Worm (Caenorhabditis elegans) whole organism, L1 larva: ENCODE measurements around the gene C16C8.19.

Experiments used
- C04F5.9 ChIP-seq: sonication (generic microtip); optimal IDR thresholded peaks from 2 replicates; lab custom pipeline; 2016; ENCODE audit warnings: missing genetic modification characterization, missing compliant biosample characterization
- C34B4.2 ChIP-seq: sonication (generic microtip); optimal IDR thresholded peaks from 2 replicates; lab custom pipeline; 2017; ENCODE audit warnings: mild to moderate bottlenecking, missing genetic modification characterization, missing compliant biosample characterization
- F16B12.6 ChIP-seq: fragments of 150-350 bp; optimal IDR thresholded peaks from 2 replicates; lab custom pipeline; 2014; ENCODE audit warnings: missing biosample characterization, missing genetic modification characterization
- Y116A8C.19 ChIP-seq: sonication (generic microtip); optimal IDR thresholded peaks from 2 replicates; lab custom pipeline; 2016; ENCODE audit warnings: missing compliant biosample characterization, missing genetic modification characterization, borderline replicate concordance
- aha-1 ChIP-seq: fragments of 150-350 bp; optimal IDR thresholded peaks from 2 replicates; lab custom pipeline; 2014; ENCODE audit warnings: missing biosample characterization, missing genetic modification characterization
- aly-2 ChIP-seq: fragments of 150-350 bp; optimal IDR thresholded peaks from 2 replicates; lab custom pipeline; 2014; ENCODE audit warnings: missing biosample characterization, missing genetic modification characterization
- ama-1 ChIP-seq: fragments of 150-350 bp; optimal IDR thresholded peaks from 2 replicates; lab custom pipeline; 2014
- blmp-1 ChIP-seq: fragments of 150-350 bp; optimal IDR thresholded peaks from 2 replicates; lab custom pipeline; 2014; ENCODE audit warnings: missing biosample characterization, missing genetic modification characterization
- ceh-63 ChIP-seq: fragments of 200-800 bp; sonication (Bioruptor generic); optimal IDR thresholded peaks from 2 replicates; lab custom pipeline; 2018; ENCODE audit warnings: mild to moderate bottlenecking, missing genetic modification characterization, missing compliant biosample characterization
- ceh-8 ChIP-seq: fragments of 200-800 bp; sonication (Bioruptor generic); optimal IDR thresholded peaks from 2 replicates; lab custom pipeline; 2018; ENCODE audit warnings: mild to moderate bottlenecking, missing genetic modification characterization, moderate library complexity, missing compliant biosample characterization
- ceh-82 ChIP-seq, 3 experiments: fragments of 150-350 bp in 1 of 3; sonication (generic microtip) in 2 of 3; optimal IDR thresholded peaks; 2 replicates each; lab custom pipeline; 2014 to 2017; ENCODE audit warnings: missing biosample characterization in 3 of 3, missing genetic modification characterization in 3 of 3
- ces-1 ChIP-seq: fragments of 150-350 bp; optimal IDR thresholded peaks from 2 replicates; lab custom pipeline; 2014; ENCODE audit warnings: missing biosample characterization, missing genetic modification reagents, missing genetic modification characterization
- dsc-1 ChIP-seq: sonication (generic microtip); optimal IDR thresholded peaks from 2 replicates; lab custom pipeline; 2016; ENCODE audit warnings: mild to moderate bottlenecking, missing genetic modification characterization, missing compliant biosample characterization
- efl-1 ChIP-seq, 4 experiments: fragments of 150-350 bp; optimal IDR thresholded peaks in 3 of 4; peaks in 1 of 4; 1 replicate in 1 of 4; 2 replicates in 3 of 4; lab custom pipeline; 2014; ENCODE audit warnings: missing biosample characterization in 2 of 4, missing genetic modification characterization in 2 of 4, missing genetic modification reagents in 2 of 4
- egl-13 ChIP-seq: sonication (generic microtip); optimal IDR thresholded peaks from 2 replicates; lab custom pipeline; 2016; ENCODE audit warnings: missing genotype, missing genetic modification reagents, missing genetic modification characterization, missing compliant biosample characterization
- egl-27 ChIP-seq, 2 experiments: fragments of 150-350 bp in 1 of 2; sonication (generic microtip); optimal IDR thresholded peaks; 3 replicates each; lab custom pipeline; 2017 to 2018; ENCODE audit warnings: missing biosample characterization in 2 of 2, missing genetic modification characterization in 2 of 2, missing genetic modification reagents in 2 of 2
- elt-2 ChIP-seq: sonication (generic microtip); optimal IDR thresholded peaks from 2 replicates; lab custom pipeline; 2016; ENCODE audit warnings: missing genetic modification characterization, mild to moderate bottlenecking, inconsistent platforms, missing compliant biosample characterization, missing genetic modification reagents
- elt-3 ChIP-seq, 6 experiments: fragments of 150-350 bp in 1 of 6; sonication (generic microtip); optimal IDR thresholded peaks; 2 replicates each; lab custom pipeline; 2017 to 2018; ENCODE audit warnings: missing biosample characterization in 6 of 6, missing genetic modification characterization in 6 of 6, inconsistent platforms in 1 of 6
- ets-5 ChIP-seq: fragments of 200-800 bp; sonication (Bioruptor generic); IDR thresholded peaks from 2 replicates; pipeline ENCODE4 v1.3.6; 2022; ENCODE audit warnings: missing genetic modification characterization, missing compliant biosample characterization
- fkh-8 ChIP-seq: sonication (generic microtip); optimal IDR thresholded peaks from 2 replicates; lab custom pipeline; 2016; ENCODE audit warnings: mild to moderate bottlenecking, missing genetic modification characterization, missing compliant biosample characterization
- fos-1 ChIP-seq: fragments of 150-350 bp; optimal IDR thresholded peaks from 2 replicates; lab custom pipeline; 2014; ENCODE audit warnings: missing biosample characterization, missing genetic modification characterization
- grh-1 ChIP-seq: fragments of 200-800 bp; sonication (Bioruptor generic); IDR thresholded peaks from 2 replicates; pipeline ENCODE4 v1.3.6; 2022; ENCODE audit warnings: missing genetic modification reagents, missing genetic modification characterization, missing compliant biosample characterization
- hlh-17 ChIP-seq: fragments of 200-800 bp; sonication (Bioruptor generic); optimal IDR thresholded peaks from 2 replicates; lab custom pipeline; 2018; ENCODE audit warnings: missing genetic modification characterization, mild to moderate bottlenecking, missing compliant biosample characterization, moderate library complexity, borderline replicate concordance
- hlh-4 ChIP-seq: sonication (generic microtip); optimal IDR thresholded peaks from 2 replicates; lab custom pipeline; 2016; ENCODE audit warnings: mild to moderate bottlenecking, missing genetic modification characterization, missing compliant biosample characterization
- lin-13 ChIP-seq: fragments of 150-350 bp; optimal IDR thresholded peaks from 2 replicates; lab custom pipeline; 2014; ENCODE audit warnings: missing biosample characterization, missing genetic modification reagents, missing genetic modification characterization
- lin-15B ChIP-seq: fragments of 150-350 bp; sonication (generic microtip); optimal IDR thresholded peaks from 3 replicates; lab custom pipeline; 2014; ENCODE audit warnings: missing biosample characterization, missing genetic modification characterization
- lin-35 ChIP-seq, 2 experiments: fragments of 150-350 bp; optimal IDR thresholded peaks; 2 replicates each; lab custom pipeline; 2014; ENCODE audit warnings: missing biosample characterization in 2 of 2, missing genetic modification characterization in 2 of 2, missing genetic modification reagents in 2 of 2
- lir-3 ChIP-seq: sonication (generic microtip); optimal IDR thresholded peaks from 2 replicates; lab custom pipeline; 2016; ENCODE audit warnings: mild to moderate bottlenecking, missing genetic modification characterization, moderate library complexity, missing compliant biosample characterization; ENCODE audit not compliant: poor library complexity
- lsy-2 ChIP-seq, 2 experiments: fragments of 150-350 bp; optimal IDR thresholded peaks; 2 replicates each; lab custom pipeline; 2014; ENCODE audit warnings: missing biosample characterization in 2 of 2, missing genetic modification characterization in 2 of 2
- mef-2 ChIP-seq: fragments of 150-350 bp; optimal IDR thresholded peaks from 2 replicates; lab custom pipeline; 2014; ENCODE audit warnings: missing biosample characterization, missing genetic modification characterization
- mep-1 ChIP-seq: fragments of 150-350 bp; optimal IDR thresholded peaks from 2 replicates; lab custom pipeline; 2014; ENCODE audit warnings: missing biosample characterization, missing genetic modification characterization
- nhr-11 ChIP-seq: fragments of 150-350 bp; optimal IDR thresholded peaks from 2 replicates; lab custom pipeline; 2014; ENCODE audit warnings: missing biosample characterization, missing genetic modification characterization
- nhr-19 ChIP-seq: fragments of 200-800 bp; sonication (Bioruptor generic); conservative IDR thresholded peaks from 2 replicates; pipeline ENCODE4 v1.3.6; 2022; ENCODE audit warnings: missing genetic modification characterization, missing compliant biosample characterization
- nhr-20 ChIP-seq: sonication (generic microtip); optimal IDR thresholded peaks from 2 replicates; lab custom pipeline; 2016; ENCODE audit warnings: mild to moderate bottlenecking, missing genetic modification characterization, missing compliant biosample characterization
- nhr-237 ChIP-seq: fragments of 150-350 bp; optimal IDR thresholded peaks from 2 replicates; lab custom pipeline; 2014; ENCODE audit warnings: missing biosample characterization, missing genetic modification characterization
- nhr-76 ChIP-seq: sonication (generic microtip); optimal IDR thresholded peaks from 2 replicates; lab custom pipeline; 2017; ENCODE audit warnings: missing biosample characterization, missing genetic modification characterization
- nhr-77 ChIP-seq: fragments of 150-350 bp; optimal IDR thresholded peaks from 2 replicates; lab custom pipeline; 2014; ENCODE audit warnings: missing biosample characterization, missing genetic modification characterization
- nhr-84 ChIP-seq: sonication (generic microtip); optimal IDR thresholded peaks from 2 replicates; lab custom pipeline; 2017; ENCODE audit warnings: missing biosample characterization, missing genetic modification characterization
- nhr-85 ChIP-seq: sonication (generic microtip); peaks from one replicate; lab custom pipeline; 2016; ENCODE audit warnings: missing genetic modification characterization, inconsistent platforms, missing compliant biosample characterization
- nhr-90 ChIP-seq: sonication (generic microtip); optimal IDR thresholded peaks from 2 replicates; lab custom pipeline; 2016; ENCODE audit warnings: mild to moderate bottlenecking, missing genetic modification characterization, missing compliant biosample characterization; ENCODE audit not compliant: poor library complexity
- pax-3 ChIP-seq: fragments of 200-800 bp; sonication (Bioruptor generic); optimal IDR thresholded peaks from 2 replicates; lab custom pipeline; 2018; ENCODE audit warnings: mild to moderate bottlenecking, missing genetic modification characterization, moderate library complexity, missing compliant biosample characterization
- pqm-1 ChIP-seq: sonication (generic microtip); optimal IDR thresholded peaks from 3 replicates; lab custom pipeline; 2017; ENCODE audit warnings: missing biosample characterization, missing genetic modification characterization
- skn-1 ChIP-seq: fragments of 150-350 bp; optimal IDR thresholded peaks from 2 replicates; lab custom pipeline; 2014; ENCODE audit warnings: missing biosample characterization, missing genetic modification characterization
- snpc-4 ChIP-seq: fragments of 150-350 bp; optimal IDR thresholded peaks from 2 replicates; lab custom pipeline; 2014; ENCODE audit warnings: missing biosample characterization, missing genetic modification characterization
- snu-23 ChIP-seq: sonication (generic microtip); optimal IDR thresholded peaks from 2 replicates; lab custom pipeline; 2016; ENCODE audit warnings: missing genetic modification characterization, missing compliant biosample characterization
- sox-4 ChIP-seq: sonication (generic microtip); optimal IDR thresholded peaks from 2 replicates; lab custom pipeline; 2016; ENCODE audit warnings: missing genetic modification characterization, missing compliant biosample characterization
- sptf-1 ChIP-seq: fragments of 150-350 bp; optimal IDR thresholded peaks from 2 replicates; lab custom pipeline; 2014; ENCODE audit warnings: missing biosample characterization, missing genetic modification characterization
- sup-37 ChIP-seq: fragments of 200-800 bp; sonication (Bioruptor generic); optimal IDR thresholded peaks from 2 replicates; lab custom pipeline; 2018; ENCODE audit warnings: mild to moderate bottlenecking, missing genetic modification characterization, missing compliant biosample characterization
- swsn-7 ChIP-seq: sonication (generic microtip); optimal IDR thresholded peaks from 2 replicates; lab custom pipeline; 2016; ENCODE audit warnings: missing genetic modification characterization, missing compliant biosample characterization
- tbx-2 ChIP-seq: sonication (generic microtip); optimal IDR thresholded peaks from 2 replicates; lab custom pipeline; 2016; ENCODE audit warnings: missing genetic modification characterization, missing compliant biosample characterization
- tlp-1 ChIP-seq: fragments of 150-350 bp; optimal IDR thresholded peaks from 2 replicates; lab custom pipeline; 2014; ENCODE audit warnings: missing biosample characterization, missing genetic modification characterization
- unc-30 ChIP-seq: sonication (generic microtip); optimal IDR thresholded peaks from 2 replicates; lab custom pipeline; 2017; ENCODE audit warnings: missing biosample characterization, missing genetic modification characterization
- unc-98 ChIP-seq: fragments of 200-800 bp; sonication (Bioruptor generic); IDR thresholded peaks from 2 replicates; pipeline ENCODE4 v1.3.6; 2022; ENCODE audit warnings: missing genetic modification characterization, missing compliant biosample characterization
- zip-4 ChIP-seq: fragments of 200-800 bp; sonication (Bioruptor generic); optimal IDR thresholded peaks from 2 replicates; lab custom pipeline; 2018; ENCODE audit warnings: mild to moderate bottlenecking, missing genetic modification characterization, moderate library complexity, missing compliant biosample characterization

Gene C16C8.19

ce11 chrII:3482231-3482630, 23.9 kb downstream of the C16C8.19 start, which contains the start of gene smu-2 (continued):
- TF ChIP-seq pax-3 (tag; lab: Kevin White, UChicago) (peak; percentile 62), lin-15B (tag; lab: Kevin White, UChicago) (peak; percentile 88), snpc-4 (tag; lab: Kevin White, UChicago) (peak; percentile 41), nhr-90 (peak; percentile 68), nhr-77 (tag; lab: Kevin White, UChicago) (no peak), hlh-17 (GFP tag; lab: Kevin White, UChicago) (no peak), tbx-2 (tag; lab: Kevin White, UChicago) (peak; percentile 71), ceh-8 (GFP tag; lab: Kevin White, UChicago) (no peak), snu-23 (no peak), aly-2 (no peak), Y116A8C.19 (tag; lab: Kevin White, UChicago) (no peak), ets-5 (no peak), lin-13 (GFP tag; lab: Kevin White, UChicago) (peak; percentile 28), nhr-76 (tag; lab: Kevin White, UChicago) (no peak), skn-1 (tag; lab: Kevin White, UChicago) (peak; percentile 37), zip-4 (GFP tag; lab: Kevin White, UChicago) (no peak), blmp-1 (tag; lab: Kevin White, UChicago) (no peak), sptf-1 (tag; lab: Kevin White, UChicago) (no peak), dsc-1 (tag; lab: Kevin White, UChicago) (no peak), unc-30 (tag; lab: Kevin White, UChicago) (no peak), fos-1 (tag; lab: Kevin White, UChicago) (no peak), hlh-4 (tag; lab: Kevin White, UChicago) (no peak), ces-1 (GFP tag; lab: Kevin White, UChicago) (peak; percentile 70), nhr-84 (tag; lab: Kevin White, UChicago) (no peak), C04F5.9 (peak; percentile 67), nhr-237 (tag; lab: Kevin White, UChicago) (peak; percentile 39), efl-1 (optimal IDR thresholded peaks at IDR 0.05; lab: Kevin White, UChicago) (peak; percentile 71 to 73), efl-1 (GFP tag; optimal IDR thresholded peaks at IDR 0.05 in 1 of 2; lab: Kevin White, UChicago) (peak; percentile 71 to 96), unc-98 (GFP tag; lab: Robert Waterston, UW) (peak; percentile 68), grh-1 (GFP tag; lab: Robert Waterston, UW) (no peak), egl-13 (peak; percentile 25), lin-35 (GFP tag; optimal IDR thresholded peaks at IDR 0.05; lab: Kevin White, UChicago) (peak; percentile 51 to 70), ama-1 (lab: Kevin White, UChicago) (no peak), fkh-8 (tag; lab: Kevin White, UChicago) (peak; percentile 65), elt-2 (tag; lab: Kevin White, UChicago) (peak; percentile 48), swsn-7 (tag; lab: Kevin White, UChicago) (no peak), egl-27 (tag; optimal IDR thresholded peaks at IDR 0.05; lab: Kevin White, UChicago) (no peak), ceh-63 (no peak), sox-4 (peak; percentile 66), tlp-1 (tag; lab: Kevin White, UChicago) (no peak), nhr-85 (tag; lab: Kevin White, UChicago) (peak; percentile 83), nhr-20 (tag; lab: Kevin White, UChicago) (peak; percentile 56), mef-2 (tag; lab: Kevin White, UChicago) (no peak), lir-3 (tag; lab: Kevin White, UChicago) (peak; percentile 87), mep-1 (tag; lab: Kevin White, UChicago) (peak; percentile 68), nhr-19 (peak; percentile 57), lsy-2 (tag; optimal IDR thresholded peaks at IDR 0.05; lab: Kevin White, UChicago) (peak; percentile 69 to 75), C34B4.2 (tag; lab: Kevin White, UChicago) (no peak), pqm-1 (no peak), nhr-11 (tag; lab: Kevin White, UChicago) (no peak), sup-37 (no peak), F16B12.6 (tag; lab: Kevin White, UChicago) (peak; percentile 53), aha-1 (tag; lab: Kevin White, UChicago) (no peak), elt-3 (tag; optimal IDR thresholded peaks at IDR 0.05; lab: Kevin White, UChicago) (no peak), ceh-82 (tag; optimal IDR thresholded peaks at IDR 0.05; lab: Kevin White, UChicago) (peak; percentile 24 to 81 (median 55))
